Fruit fly (Drosophila melanogaster): ENCODE results near the gene SmydA-2.

- TF ChIP-seq Sox102F (GFP tag; optimal IDR thresholded peaks at IDR 0.05) (no peak), CG6792 (GFP tag; optimal IDR thresholded peaks at IDR 0.05) (no peak), Ets21C (GFP tag; optimal IDR thresholded peaks at IDR 0.05) (no peak), Gug (GFP tag; IDR thresholded peaks at IDR 0.05) (no peak), Blimp-1 (GFP tag; optimal IDR thresholded peaks at IDR 0.05) (no peak), CG16779 (tag; optimal IDR thresholded peaks at IDR 0.05) (no peak), Lpt (GFP tag; optimal IDR thresholded peaks at IDR 0.05) (no peak), svp (GFP tag) (no peak), vri (GFP tag; optimal IDR thresholded peaks at IDR 0.05) (no peak), net (GFP tag; optimal IDR thresholded peaks at IDR 0.05) (no peak), fkh (GFP tag; optimal IDR thresholded peaks at IDR 0.05) (no peak), fd85E (GFP tag; optimal IDR thresholded peaks at IDR 0.05) (no peak), CG1621 (tag; optimal IDR thresholded peaks at IDR 0.05) (no peak), OdsH (GFP tag; optimal IDR thresholded peaks at IDR 0.05) (no peak)
Observed at dm6 chr3L:19003220-19003619, at the start of gene SmydA-2.
